Fruit fly (Drosophila melanogaster): ENCODE results near the gene Mms19.

DNA sequence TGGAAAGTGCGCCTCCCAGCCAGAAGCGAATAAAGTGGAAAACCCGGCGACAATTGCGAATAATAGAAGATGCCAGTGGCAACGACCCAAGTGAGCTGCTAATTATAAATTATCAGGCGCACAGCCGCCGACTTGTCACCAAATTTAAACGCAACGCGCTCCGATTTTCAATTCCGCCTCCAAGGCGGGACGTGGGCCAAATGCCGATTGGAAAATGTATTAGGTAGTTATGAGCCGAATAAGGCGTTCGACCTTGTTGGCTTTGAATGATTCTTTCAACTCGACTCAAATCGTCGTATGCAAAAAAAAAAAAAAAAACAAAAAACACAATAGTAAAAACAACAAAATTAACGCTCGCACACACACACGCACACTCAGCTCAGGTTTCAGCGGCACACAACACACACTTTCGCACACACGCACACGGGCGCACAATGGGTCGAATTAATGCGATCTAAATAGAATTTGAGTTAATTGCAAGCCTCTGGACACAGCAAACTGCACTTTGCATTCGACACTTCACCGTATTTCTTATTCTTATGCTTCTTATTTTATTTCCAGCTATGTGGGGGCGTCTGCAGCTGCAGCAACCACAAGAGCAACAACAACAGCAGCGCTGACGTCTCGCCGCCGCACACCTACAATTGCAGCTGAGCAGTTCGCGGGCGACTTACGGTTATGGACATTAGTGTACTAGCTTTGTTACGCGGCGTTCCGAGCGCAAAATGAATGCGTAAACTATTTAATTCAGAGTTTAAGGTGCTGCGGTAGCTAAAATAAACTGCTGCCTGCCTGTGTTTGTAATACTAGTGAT, 753 bp upstream of the Mms19 start:
- TF ChIP-seq kay (GFP tag; ENCODE audit: borderline replicate concordance): no peak
- peak; percentile 3 for TF ChIP-seq CG12768 (GFP tag; optimal IDR thresholded peaks at IDR 0.05)
- TF ChIP-seq pad (GFP tag; optimal IDR thresholded peaks at IDR 0.05): no peak
- no peak for TF ChIP-seq Mnt (GFP tag; optimal IDR thresholded peaks at IDR 0.05)
- TF ChIP-seq tj (GFP tag; optimal IDR thresholded peaks at IDR 0.05): peak; percentile 86
- TF ChIP-seq cnc (optimal IDR thresholded peaks at IDR 0.05): no peak
- TF ChIP-seq Crg-1 (GFP tag; optimal IDR thresholded peaks at IDR 0.05): no peak
- no peak for TF ChIP-seq cic (GFP tag; optimal IDR thresholded peaks at IDR 0.05)
- no peak for TF ChIP-seq CG7045 (GFP tag; optimal IDR thresholded peaks at IDR 0.05)
- TF ChIP-seq CG33017 (tag; optimal IDR thresholded peaks at IDR 0.05): no peak
- TF ChIP-seq CG11617 (GFP tag; optimal IDR thresholded peaks at IDR 0.05): no peak
